Fruit fly (Drosophila melanogaster) whole organism, embryonic: Measurements from ENCODE around the gene Acsx3.

ENCODE experiments used
- Ada2b ChIP-seq: fragments of 200-800 bp; sonication (Bioruptor generic); IDR thresholded peaks from 2 replicates; pipeline ENCODE4 v1.3.6; 2022; ENCODE audit warnings: missing biosample characterization, missing genetic modification characterization
- Adf1 ChIP-seq: fragments of 200-800 bp; sonication (Bioruptor generic); IDR thresholded peaks from 2 replicates; pipeline ENCODE4 v1.3.6; 2022; ENCODE audit warnings: missing biosample characterization, missing genetic modification characterization
- B-H1 ChIP-seq: fragments of 200-800 bp; sonication (Bioruptor generic); IDR thresholded peaks from 3 replicates; pipeline ENCODE4 v1.3.6; 2022; ENCODE audit warnings: missing biosample characterization, missing genetic modification characterization
- Bgb ChIP-seq: fragments of 200-800 bp; sonication (Bioruptor generic); IDR thresholded peaks from 2 replicates; pipeline ENCODE4 v1.3.6; 2022; ENCODE audit warnings: missing biosample characterization, missing genetic modification characterization; ENCODE audit not compliant: partially characterized antibody
- BtbVII ChIP-seq: fragments of 200-800 bp; sonication (Bioruptor generic); optimal IDR thresholded peaks from 3 replicates; lab custom pipeline; 2017; ENCODE audit warnings: missing biosample characterization, mild to moderate bottlenecking, missing genetic modification characterization
- CG12299 ChIP-seq: fragments of 200-800 bp; sonication (Bioruptor generic); optimal IDR thresholded peaks from 2 replicates; lab custom pipeline; 2018; ENCODE audit warnings: missing biosample characterization, mild to moderate bottlenecking, missing genetic modification characterization
- CG13287 ChIP-seq: fragments of 200-800 bp; sonication (Bioruptor generic); IDR thresholded peaks from 2 replicates; pipeline ENCODE4 v1.3.6; 2022; ENCODE audit warnings: missing biosample characterization, missing genetic modification characterization; ENCODE audit not compliant: partially characterized antibody
- CG15601 ChIP-seq: fragments of 200-800 bp; sonication (Bioruptor generic); optimal IDR thresholded peaks from 3 replicates; lab custom pipeline; 2019; ENCODE audit warnings: missing biosample characterization, mild to moderate bottlenecking, missing genetic modification characterization, moderate library complexity
- CG17359 ChIP-seq: fragments of 200-800 bp; sonication (Bioruptor generic); optimal IDR thresholded peaks from 3 replicates; lab custom pipeline; 2018; ENCODE audit warnings: missing biosample characterization, mild to moderate bottlenecking, missing genetic modification characterization, moderate library complexity
- CG17361 ChIP-seq: fragments of 200-800 bp; sonication (Bioruptor generic); IDR thresholded peaks from 3 replicates; pipeline ENCODE4 v1.3.6; 2022; ENCODE audit warnings: missing biosample characterization, missing genetic modification characterization
- CG17612 ChIP-seq: fragments of 200-800 bp; sonication (Bioruptor generic); IDR thresholded peaks from 2 replicates; pipeline ENCODE4 v1.3.6; 2022; ENCODE audit warnings: missing biosample characterization, missing genetic modification characterization
- CG31388 ChIP-seq: fragments of 200-800 bp; sonication (Bioruptor generic); optimal IDR thresholded peaks from 2 replicates; lab custom pipeline; 2016; ENCODE audit warnings: missing biosample characterization, missing genetic modification characterization
- CG31441 ChIP-seq: fragments of 200-800 bp; sonication (Bioruptor generic); IDR thresholded peaks from 2 replicates; pipeline ENCODE4 v1.3.6; 2022; ENCODE audit warnings: missing biosample characterization, missing genetic modification characterization
- CG3163 ChIP-seq: fragments of 200-800 bp; sonication (Bioruptor generic); optimal IDR thresholded peaks from 3 replicates; lab custom pipeline; 2016; ENCODE audit warnings: missing biosample characterization, missing genetic modification characterization
- CG3838 ChIP-seq: fragments of 200-800 bp; sonication (Bioruptor generic); optimal IDR thresholded peaks from 3 replicates; lab custom pipeline; 2016; ENCODE audit warnings: missing biosample characterization, missing genetic modification characterization
- CG6175 ChIP-seq: fragments of 200-800 bp; sonication (Bioruptor generic); IDR thresholded peaks from 3 replicates; pipeline ENCODE4 v1.3.6; 2022; ENCODE audit warnings: missing biosample characterization, missing genetic modification characterization
- CG8478 ChIP-seq: fragments of >200 bp; optimal IDR thresholded peaks from 2 replicates; lab custom pipeline; 2018
- CG9876 ChIP-seq: fragments of 200-800 bp; sonication (Bioruptor generic); optimal IDR thresholded peaks from 2 replicates; lab custom pipeline; 2016; ENCODE audit warnings: missing biosample characterization, missing genetic modification characterization
- Chrac-16 ChIP-seq: fragments of 200-800 bp; sonication (Bioruptor generic); optimal IDR thresholded peaks from 3 replicates; lab custom pipeline; 2016; ENCODE audit warnings: missing biosample characterization, missing genetic modification characterization
- Dad ChIP-seq: fragments of 200-800 bp; sonication (Bioruptor generic); optimal IDR thresholded peaks from 3 replicates; lab custom pipeline; 2016; ENCODE audit warnings: missing biosample characterization, missing genetic modification characterization
- Dbx ChIP-seq: fragments of 200-800 bp; sonication (Bioruptor generic); IDR thresholded peaks from 3 replicates; pipeline ENCODE4 v1.3.6; 2022; ENCODE audit warnings: missing biosample characterization, missing genetic modification characterization
- HLH54F ChIP-seq: fragments of 200-800 bp; sonication (Bioruptor generic); optimal IDR thresholded peaks from 3 replicates; lab custom pipeline; 2016; ENCODE audit warnings: missing biosample characterization, missing genetic modification characterization
- Mad ChIP-seq: fragments of 200-800 bp; sonication (Bioruptor generic); optimal IDR thresholded peaks from 2 replicates; lab custom pipeline; 2016; ENCODE audit warnings: missing biosample characterization, missing genetic modification characterization
- Max ChIP-seq: fragments of 200-800 bp; sonication (Bioruptor generic); optimal IDR thresholded peaks from 2 replicates; lab custom pipeline; 2016; ENCODE audit warnings: missing biosample characterization, mild to moderate bottlenecking, missing genetic modification characterization
- Meics ChIP-seq: fragments of 200-800 bp; sonication (Bioruptor generic); optimal IDR thresholded peaks from 2 replicates; lab custom pipeline; 2017; ENCODE audit warnings: missing biosample characterization, mild to moderate bottlenecking, missing genetic modification characterization
- NC2β ChIP-seq: fragments of 200-800 bp; sonication (Bioruptor generic); optimal IDR thresholded peaks from 2 replicates; lab custom pipeline; 2016; ENCODE audit warnings: missing biosample characterization, missing genetic modification characterization
- Nf-YA ChIP-seq: fragments of 200-800 bp; sonication (Bioruptor generic); IDR thresholded peaks from 2 replicates; pipeline ENCODE4 v1.3.6; 2022; ENCODE audit warnings: missing biosample characterization, missing genetic modification characterization
- Side ChIP-seq: fragments of 200-800 bp; sonication (Bioruptor generic); optimal IDR thresholded peaks from 2 replicates; lab custom pipeline; 2016; ENCODE audit warnings: missing biosample characterization, missing genetic modification characterization
- ac ChIP-seq: fragments of 200-800 bp; sonication (Bioruptor generic); optimal IDR thresholded peaks from 3 replicates; lab custom pipeline; 2017; ENCODE audit warnings: missing biosample characterization, mild to moderate bottlenecking, missing genetic modification characterization
- bab2 ChIP-seq: fragments of 200-800 bp; sonication (Bioruptor generic); optimal IDR thresholded peaks from 2 replicates; lab custom pipeline; 2016; ENCODE audit warnings: missing biosample characterization, missing genetic modification characterization
- bigmax ChIP-seq: fragments of 200-800 bp; sonication (Bioruptor generic); optimal IDR thresholded peaks from 2 replicates; lab custom pipeline; 2018; ENCODE audit warnings: missing biosample characterization, mild to moderate bottlenecking, missing genetic modification characterization
- br ChIP-seq: fragments of >200 bp; optimal IDR thresholded peaks from 2 replicates; lab custom pipeline; 2017
- bsh ChIP-seq, 2 experiments: fragments of 200-800 bp; sonication (Bioruptor generic); optimal IDR thresholded peaks; 2 replicates each; lab custom pipeline; 2017 to 2018; ENCODE audit warnings: mild to moderate bottlenecking in 2 of 2, missing biosample characterization in 2 of 2, missing genetic modification characterization in 2 of 2, moderate library complexity in 1 of 2
- da ChIP-seq: fragments of 200-800 bp; sonication (Bioruptor generic); optimal IDR thresholded peaks from 2 replicates; lab custom pipeline; 2016; ENCODE audit warnings: missing biosample characterization, missing genetic modification characterization
- ewg ChIP-seq: fragments of 200-800 bp; sonication (Bioruptor generic); optimal IDR thresholded peaks from 3 replicates; lab custom pipeline; 2017; ENCODE audit warnings: mild to moderate bottlenecking, missing biosample characterization, missing genetic modification reagents, missing genetic modification characterization
- exex ChIP-seq: fragments of 200-800 bp; sonication (Bioruptor generic); optimal IDR thresholded peaks from 4 replicates; lab custom pipeline; 2018; ENCODE audit warnings: missing biosample characterization, mild to moderate bottlenecking, missing genetic modification characterization, moderate library complexity
- eyg ChIP-seq: fragments of 200-800 bp; sonication (Bioruptor generic); optimal IDR thresholded peaks from 3 replicates; lab custom pipeline; 2016; ENCODE audit warnings: missing biosample characterization, missing genetic modification characterization
- hbn ChIP-seq: fragments of 200-800 bp; sonication (Bioruptor generic); IDR thresholded peaks from 2 replicates; pipeline ENCODE4 v1.3.6; 2022; ENCODE audit warnings: missing biosample characterization, missing genetic modification characterization; ENCODE audit not compliant: partially characterized antibody
- hth ChIP-seq: fragments of >200 bp; optimal IDR thresholded peaks from 2 replicates; lab custom pipeline; 2017; ENCODE audit warnings: inconsistent platforms
- lola ChIP-seq, 3 experiments: fragments of >200 bp in 2 of 3; fragments of 200-800 bp in 1 of 3; sonication (Bioruptor generic) in 1 of 3; optimal IDR thresholded peaks; 2 replicates each; lab custom pipeline; 2017 to 2019; ENCODE audit warnings: missing biosample characterization in 3 of 3, missing genetic modification characterization in 3 of 3, mild to moderate bottlenecking in 1 of 3, moderate library complexity in 1 of 3
- mam ChIP-seq: fragments of 200-800 bp; sonication (Bioruptor generic); optimal IDR thresholded peaks from 3 replicates; lab custom pipeline; 2016; ENCODE audit warnings: missing biosample characterization, missing genetic modification characterization
- p53 ChIP-seq: fragments of 200-800 bp; sonication (Bioruptor generic); optimal IDR thresholded peaks from 2 replicates; lab custom pipeline; 2016; ENCODE audit warnings: missing biosample characterization, missing genetic modification characterization
- pan ChIP-seq, 4 experiments: fragments of >200 bp in 3 of 4; fragments of 200-800 bp in 1 of 4; sonication (Bioruptor generic) in 1 of 4; optimal IDR thresholded peaks in 3 of 4; IDR thresholded peaks in 1 of 4; 2 replicates each; pipeline versions ENCODE4 v1.3.6 to Lab custom; 2017 to 2022; ENCODE audit warnings: missing biosample characterization in 2 of 4, missing genetic modification characterization in 2 of 4, mixed read lengths in 1 of 4
- pnt ChIP-seq: fragments of 200-800 bp; sonication (Bioruptor generic); optimal IDR thresholded peaks from 3 replicates; lab custom pipeline; 2016; ENCODE audit warnings: missing biosample characterization, missing genetic modification characterization
- sob ChIP-seq: fragments of 200-800 bp; sonication (Bioruptor generic); IDR thresholded peaks from 2 replicates; pipeline ENCODE4 v1.3.6; 2022; ENCODE audit warnings: missing biosample characterization, missing genetic modification characterization
- ssp ChIP-seq: fragments of 200-800 bp; sonication (Bioruptor generic); IDR thresholded peaks from 2 replicates; pipeline ENCODE4 v1.3.6; 2022; ENCODE audit warnings: missing biosample characterization, missing genetic modification characterization
- stwl ChIP-seq: fragments of 200-800 bp; sonication (Bioruptor generic); optimal IDR thresholded peaks from 3 replicates; lab custom pipeline; 2018; ENCODE audit warnings: missing biosample characterization, mild to moderate bottlenecking, missing genetic modification characterization, moderate library complexity
- tio ChIP-seq: fragments of 200-800 bp; sonication (Bioruptor generic); optimal IDR thresholded peaks from 2 replicates; lab custom pipeline; 2017; ENCODE audit warnings: missing biosample characterization, missing genetic modification characterization, inconsistent platforms
- tll ChIP-seq, 2 experiments: fragments of 200-800 bp in 1 of 2; fragments of >200 bp in 1 of 2; sonication (Bioruptor generic) in 1 of 2; optimal IDR thresholded peaks; 2 replicates each; lab custom pipeline; 2017 to 2019; ENCODE audit warnings: missing biosample characterization in 2 of 2, missing genetic modification characterization in 2 of 2, mild to moderate bottlenecking in 1 of 2, moderate library complexity in 1 of 2
- unc-4 ChIP-seq: fragments of 200-800 bp; sonication (Bioruptor generic); IDR thresholded peaks from 2 replicates; pipeline ENCODE4 v1.3.6; 2022; ENCODE audit warnings: missing biosample characterization, missing genetic modification characterization; ENCODE audit not compliant: partially characterized antibody
- usp ChIP-seq: fragments of >200 bp; optimal IDR thresholded peaks from 2 replicates; lab custom pipeline; 2017; ENCODE audit warnings: missing biosample characterization, missing genetic modification characterization

Gene Acsx3

dm6 chr3R:19830973-19831372 is 49.9 kb downstream of the Acsx3 start (continued):
- TF ChIP-seq Meics (GFP tag; lab: Kevin White, UChicago) (peak; percentile 71), CG3838 (GFP tag; lab: Kevin White, UChicago) (no peak), hth (no peak), CG31388 (GFP tag; lab: Kevin White, UChicago) (no peak), p53 (GFP tag; lab: Kevin White, UChicago) (no peak), tll (GFP tag; optimal IDR thresholded peaks at IDR 0.05; lab: Kevin White, UChicago) (no peak), CG15601 (tag; lab: Kevin White, UChicago) (no peak), da (no peak), Side (GFP tag; lab: Kevin White, UChicago) (peak; percentile 16), Chrac-16 (GFP tag; lab: Kevin White, UChicago) (peak; percentile 20), ewg (GFP tag; lab: Kevin White, UChicago) (peak; percentile 46), hbn (no peak), CG3163 (GFP tag; lab: Kevin White, UChicago) (peak; percentile 6), mam (peak; percentile 42), unc-4 (no peak), NC2β (GFP tag; lab: Kevin White, UChicago) (no peak), exex (tag; lab: Kevin White, UChicago) (no peak), BtbVII (GFP tag; lab: Kevin White, UChicago) (peak; percentile 37), B-H1 (GFP tag; lab: Robert Waterston, UW) (peak; percentile 53), ac (GFP tag; lab: Kevin White, UChicago) (no peak), Adf1 (GFP tag; lab: Robert Waterston, UW) (peak; percentile 13; the same call in 1 of the 2 replicates), Dad (GFP tag; lab: Kevin White, UChicago) (no peak), bab2 (GFP tag; lab: Kevin White, UChicago) (peak; percentile 37), CG12299 (tag; lab: Kevin White, UChicago) (peak; percentile 41), CG8478 (lab: Kevin White, UChicago) (no peak), CG17612 (GFP tag; lab: Robert Waterston, UW) (no peak), br (no peak), lola (GFP tag; optimal IDR thresholded peaks at IDR 0.05; lab: Kevin White, UChicago) (no peak), ssp (0 out of 2 replicates have a peak, but pooled peaks have one; percentile 42), CG17359 (tag; lab: Kevin White, UChicago) (peak; percentile 84), Dbx (GFP tag; lab: Robert Waterston, UW) (no peak), CG17361 (GFP tag; lab: Robert Waterston, UW) (peak; percentile 62), Mad (GFP tag; lab: Kevin White, UChicago) (peak; percentile 19), eyg (GFP tag; lab: Kevin White, UChicago) (peak; percentile 15), usp (GFP tag; lab: Kevin White, UChicago) (no peak), HLH54F (peak; percentile 8), bigmax (GFP tag; lab: Kevin White, UChicago) (no peak), tio (peak; percentile 14), pnt (peak; percentile 3), stwl (tag; lab: Kevin White, UChicago) (no peak), CG13287 (no peak), CG6175 (GFP tag; lab: Robert Waterston, UW) (0 out of 3 replicates have a peak, but pooled peaks have one; percentile 22), Nf-YA (no peak), sob (GFP tag; lab: Robert Waterston, UW) (peak; percentile 72), bsh (GFP tag; optimal IDR thresholded peaks at IDR 0.05; lab: Kevin White, UChicago) (peak in 1 of 2 experiments; percentile 60), Bgb (GFP tag; lab: Robert Waterston, UW) (no peak), Max (GFP tag; lab: Kevin White, UChicago) (no peak), pan (optimal IDR thresholded peaks at IDR 0.05; lab: Kevin White, UChicago) (no peak), pan (GFP tag; optimal IDR thresholded peaks at IDR 0.05 in 1 of 2, IDR thresholded peaks at IDR 0.05 in 1 of 2) (peak in 1 of 2 experiments; percentile 87), Ada2b (GFP tag; lab: Robert Waterston, UW) (peak; percentile 68), CG31441 (GFP tag; lab: Robert Waterston, UW) (peak; percentile 76), CG9876 (GFP tag; lab: Kevin White, UChicago) (no peak)
